Worm (Caenorhabditis elegans) whole organism, L2 larva: ENCODE data around the gene T04A11.4.

Experiments used
- alr-1 ChIP-seq: fragments of 150-350 bp; optimal IDR thresholded peaks from 2 replicates; lab custom pipeline; 2014; ENCODE audit warnings: missing biosample characterization, missing genetic modification characterization
- crh-2 ChIP-seq: sonication (generic microtip); optimal IDR thresholded peaks from 2 replicates; lab custom pipeline; 2017; ENCODE audit warnings: missing biosample characterization, missing genetic modification characterization
- dmd-4 ChIP-seq: sonication (generic microtip); optimal IDR thresholded peaks from 2 replicates; lab custom pipeline; 2017; ENCODE audit warnings: missing biosample characterization, missing genetic modification characterization
- fos-1 ChIP-seq: fragments of 150-350 bp; optimal IDR thresholded peaks from 2 replicates; lab custom pipeline; 2014; ENCODE audit warnings: missing biosample characterization, missing genetic modification characterization
- lin-11 ChIP-seq: fragments of 150-350 bp; sonication (generic microtip); optimal IDR thresholded peaks from 2 replicates; lab custom pipeline; 2014; ENCODE audit warnings: missing biosample characterization, missing genetic modification characterization, inconsistent platforms, mixed read lengths
- nhr-12 ChIP-seq: fragments of 150-350 bp; optimal IDR thresholded peaks from 2 replicates; lab custom pipeline; 2014; ENCODE audit warnings: missing biosample characterization, missing genetic modification characterization
- peb-1 ChIP-seq: fragments of 150-350 bp; optimal IDR thresholded peaks from 2 replicates; lab custom pipeline; 2014; ENCODE audit warnings: missing biosample characterization, missing genetic modification characterization
- zag-1 ChIP-seq: fragments of 150-350 bp; optimal IDR thresholded peaks from 2 replicates; lab custom pipeline; 2014; ENCODE audit warnings: missing biosample characterization, missing genetic modification characterization

The T04A11.4 gene

ce11 chrIV:12435442-12435841, 48.9 kb downstream of the T04A11.4 start, which contains the start of gene irg-4:
Gene irg-4, plus strand, starts transcription at chrIV:12435833.
- no peak for TF ChIP-seq lin-11 (tag; lab: Kevin White, UChicago)
- TF ChIP-seq zag-1: no peak
- TF ChIP-seq peb-1 (tag; lab: Kevin White, UChicago): no peak
- TF ChIP-seq dmd-4: no peak
- peak; percentile 36 for TF ChIP-seq crh-2
- TF ChIP-seq nhr-12 (tag; lab: Kevin White, UChicago): no peak
- TF ChIP-seq fos-1 (tag; lab: Kevin White, UChicago): peak; percentile 83
- TF ChIP-seq alr-1 (tag; lab: Kevin White, UChicago): no peak
